Fruit fly (Drosophila melanogaster) whole organism, wandering third instar larva: ENCODE measurements around the gene spz3.

Experiments used
- Abd-B ChIP-seq: fragments of >200 bp; optimal IDR thresholded peaks from 2 replicates; lab custom pipeline; 2017; ENCODE audit warnings: missing biosample characterization, missing genetic modification characterization
- Dif ChIP-seq: fragments of 200-275, 200-300 bp; sonication (Bioruptor generic); optimal IDR thresholded peaks from 2 replicates; lab custom pipeline; 2018; ENCODE audit warnings: missing biosample characterization, missing genetic modification characterization; ENCODE audit not compliant: partially characterized antibody
- dmrt93B ChIP-seq: fragments of 200-800 bp; sonication (Bioruptor generic); optimal IDR thresholded peaks from 2 replicates; lab custom pipeline; 2018; ENCODE audit warnings: missing biosample characterization, mild to moderate bottlenecking, missing genetic modification characterization
- h ChIP-seq: fragments of 200-800 bp; sonication (Bioruptor generic); optimal IDR thresholded peaks from 3 replicates; lab custom pipeline; 2016; ENCODE audit warnings: missing biosample characterization, mild to moderate bottlenecking, missing genetic modification characterization
- lola ChIP-seq: fragments of >200 bp; optimal IDR thresholded peaks from 2 replicates; lab custom pipeline; 2017; ENCODE audit warnings: missing biosample characterization, missing genetic modification characterization
- pan ChIP-seq: fragments of >200 bp; optimal IDR thresholded peaks from 2 replicates; lab custom pipeline; 2017
- rgr ChIP-seq: fragments of 200-800 bp; sonication (Bioruptor generic); optimal IDR thresholded peaks from 3 replicates; lab custom pipeline; 2016; ENCODE audit warnings: missing biosample characterization, mild to moderate bottlenecking, missing genetic modification characterization

dm6 chr2L:7897245-7897644 lies 17.9 kb upstream of the spz3 start:
- TF ChIP-seq Dif (GFP tag; lab: Kevin White, UChicago) (no peak), rgr (GFP tag; lab: Kevin White, UChicago) (peak; percentile 25), Abd-B (GFP tag; lab: Kevin White, UChicago) (no peak), h (GFP tag; lab: Kevin White, UChicago) (peak; percentile 68), lola (GFP tag; lab: Kevin White, UChicago) (no peak), dmrt93B (peak; percentile 4), pan (no peak)
